Worm (Caenorhabditis elegans): ENCODE measurements around the gene npax-2.

ce11 chrX:2118162-2118561 lies 31.7 kb downstream of the npax-2 start, which contains the start of gene swip-10:
- TF ChIP-seq mep-1 (tag; optimal IDR thresholded peaks at IDR 0.05) (no peak), snu-23 (GFP tag; optimal IDR thresholded peaks at IDR 0.05) (no peak), elt-3 (tag; optimal IDR thresholded peaks at IDR 0.05) (no peak), ceh-82 (tag; optimal IDR thresholded peaks at IDR 0.05) (no peak), skn-1 (tag; optimal IDR thresholded peaks at IDR 0.05) (no peak), F16B12.6 (tag; optimal IDR thresholded peaks at IDR 0.05) (no peak), blmp-1 (tag; optimal IDR thresholded peaks at IDR 0.05) (peak; percentile 60), unc-30 (tag; optimal IDR thresholded peaks at IDR 0.05) (no peak), pag-3 (tag; optimal IDR thresholded peaks at IDR 0.05; ENCODE audit: borderline replicate concordance, insufficient read depth) (no peak), lin-13 (GFP tag; optimal IDR thresholded peaks at IDR 0.05) (no peak), lin-35 (GFP tag; optimal IDR thresholded peaks at IDR 0.05) (no peak), lin-39 (tag; optimal IDR thresholded peaks at IDR 0.05) (no peak), mdl-1 (tag; optimal IDR thresholded peaks at IDR 0.05) (no peak), xbp-1 (tag; optimal IDR thresholded peaks at IDR 0.05) (no peak)

All from whole organism, L1 larva.